Worm (Caenorhabditis elegans): ENCODE measurements around the gene F52D10.4.

DNA sequence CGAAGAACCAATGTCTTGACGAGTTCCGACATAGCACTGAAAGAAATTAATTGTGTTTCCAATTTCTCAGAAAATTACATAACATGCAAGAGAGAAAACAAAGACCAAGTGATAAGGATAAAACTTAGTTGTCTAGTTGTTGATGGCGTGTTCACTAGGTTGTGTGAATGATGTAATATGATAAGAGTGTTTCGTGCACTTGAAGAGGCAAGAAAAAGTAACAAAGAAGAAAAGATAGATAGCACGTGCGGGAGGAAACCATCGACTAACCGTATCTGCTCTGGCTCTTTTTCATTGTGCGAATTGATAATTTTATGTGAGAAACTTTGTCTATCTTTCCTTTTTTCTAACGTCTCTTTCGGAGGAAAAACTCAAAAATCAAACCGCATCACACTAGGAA, 44.4 kb downstream of the F52D10.4 start, which contains the start of gene sfxn-1.5:
- no peak for TF ChIP-seq ama-1 (optimal IDR thresholded peaks at IDR 0.05)
- no peak for TF ChIP-seq pes-1 (GFP tag; IDR thresholded peaks at IDR 0.05)
- no peak for TF ChIP-seq aly-1 (tag; optimal IDR thresholded peaks at IDR 0.05)
- TF ChIP-seq ceh-36 (tag; optimal IDR thresholded peaks at IDR 0.05): no peak
- no peak for TF ChIP-seq F13C5.2 (tag; optimal IDR thresholded peaks at IDR 0.05)

Data from whole organism, early embryonic.